Fruit fly (Drosophila melanogaster) whole organism, embryonic: Measurements from ENCODE around the gene PolD2.

Source experiments
- Atf-2 ChIP-seq: fragments of 200-800 bp; sonication (Bioruptor generic); optimal IDR thresholded peaks from 2 replicates; lab custom pipeline; 2016; ENCODE audit warnings: missing biosample characterization, missing genetic modification characterization
- CG11085 ChIP-seq: fragments of 200-800 bp; sonication (Bioruptor generic); IDR thresholded peaks from 2 replicates; pipeline ENCODE4 v1.3.6; 2022; ENCODE audit warnings: missing biosample characterization, missing genetic modification characterization
- CG11504 ChIP-seq: fragments of 200-800 bp; sonication (Bioruptor generic); optimal IDR thresholded peaks from 3 replicates; lab custom pipeline; 2019; ENCODE audit warnings: missing biosample characterization, mild to moderate bottlenecking, missing genetic modification characterization, moderate library complexity
- CG11723 ChIP-seq: fragments of 200-800 bp; sonication (Bioruptor generic); optimal IDR thresholded peaks from 2 replicates; lab custom pipeline; 2017; ENCODE audit warnings: missing biosample characterization, mild to moderate bottlenecking, missing genetic modification characterization
- CG13424 ChIP-seq: fragments of 200-800 bp; sonication (Bioruptor generic); optimal IDR thresholded peaks from 2 replicates; lab custom pipeline; 2019; ENCODE audit warnings: missing biosample characterization, mild to moderate bottlenecking, missing genetic modification characterization, moderate library complexity
- CG15073 ChIP-seq: fragments of 200-800 bp; sonication (Bioruptor generic); optimal IDR thresholded peaks from 2 replicates; lab custom pipeline; 2016; ENCODE audit warnings: missing biosample characterization, missing genetic modification characterization
- CG17328 ChIP-seq: fragments of 200-800 bp; sonication (Bioruptor generic); IDR thresholded peaks from 2 replicates; pipeline ENCODE4 v1.3.6; 2022; ENCODE audit warnings: missing biosample characterization, missing genetic modification characterization
- CG1832 ChIP-seq: fragments of 200-800 bp; sonication (Bioruptor generic); optimal IDR thresholded peaks from 2 replicates; lab custom pipeline; 2017; ENCODE audit warnings: missing biosample characterization, mild to moderate bottlenecking, missing genetic modification characterization, inconsistent platforms
- CG18476 ChIP-seq: fragments of 200-800 bp; sonication (Bioruptor generic); optimal IDR thresholded peaks from 2 replicates; lab custom pipeline; 2016; ENCODE audit warnings: missing biosample characterization, mild to moderate bottlenecking, missing genetic modification characterization
- CG2116 ChIP-seq: fragments of 200-800 bp; sonication (Bioruptor generic); optimal IDR thresholded peaks from 3 replicates; lab custom pipeline; 2018; ENCODE audit warnings: missing biosample characterization, mild to moderate bottlenecking, missing genetic modification characterization
- CG2199 ChIP-seq: fragments of 200-800 bp; sonication (Bioruptor generic); IDR thresholded peaks from 3 replicates; pipeline ENCODE4 v1.3.6; 2022; ENCODE audit warnings: missing biosample characterization, missing genetic modification characterization
- CG31441 ChIP-seq: fragments of 200-800 bp; sonication (Bioruptor generic); IDR thresholded peaks from 2 replicates; pipeline ENCODE4 v1.3.6; 2022; ENCODE audit warnings: missing biosample characterization, missing genetic modification characterization
- CG43689 ChIP-seq: fragments of 200-800 bp; sonication (Bioruptor generic); IDR thresholded peaks from 2 replicates; pipeline ENCODE4 v1.3.6; 2022; ENCODE audit warnings: missing biosample characterization, missing genetic modification characterization
- CG4424 ChIP-seq: fragments of 200-800 bp; sonication (Bioruptor generic); optimal IDR thresholded peaks from 3 replicates; lab custom pipeline; 2016; ENCODE audit warnings: missing biosample characterization, missing genetic modification characterization
- CG5245 ChIP-seq: fragments of 200-800 bp; sonication (Bioruptor generic); optimal IDR thresholded peaks from 3 replicates; lab custom pipeline; 2016; ENCODE audit warnings: missing biosample characterization, missing genetic modification characterization
- CG6272 ChIP-seq: fragments of 200-800 bp; sonication (Bioruptor generic); IDR thresholded peaks from 2 replicates; pipeline ENCODE4 v1.3.6; 2022; ENCODE audit warnings: missing biosample characterization, missing genetic modification characterization
- CG7963 ChIP-seq: fragments of 200-800 bp; sonication (Bioruptor generic); IDR thresholded peaks from 3 replicates; pipeline ENCODE4 v1.3.6; 2022; ENCODE audit warnings: missing biosample characterization, missing genetic modification characterization; ENCODE audit not compliant: partially characterized antibody
- CG8924 ChIP-seq: fragments of 200-800 bp; optimal IDR thresholded peaks from 3 replicates; lab custom pipeline; 2019; ENCODE audit warnings: missing biosample characterization, mild to moderate bottlenecking, missing genetic modification characterization, moderate library complexity
- Hsf ChIP-seq: fragments of 200-800 bp; sonication (Bioruptor generic); optimal IDR thresholded peaks from 3 replicates; lab custom pipeline; 2016; ENCODE audit warnings: missing biosample characterization, missing genetic modification characterization
- Nf-YB ChIP-seq: fragments of 200-800 bp; sonication (Bioruptor generic); optimal IDR thresholded peaks from 3 replicates; lab custom pipeline; 2019; ENCODE audit warnings: missing biosample characterization, mild to moderate bottlenecking, missing genetic modification characterization, moderate library complexity
- NfI ChIP-seq: fragments of 200-800 bp; sonication (Bioruptor generic); optimal IDR thresholded peaks from 3 replicates; lab custom pipeline; 2018; ENCODE audit warnings: missing biosample characterization, mild to moderate bottlenecking, missing genetic modification characterization, moderate library complexity
- Sox100B ChIP-seq: fragments of 200-800 bp; sonication (Bioruptor generic); optimal IDR thresholded peaks from 3 replicates; lab custom pipeline; 2018; ENCODE audit warnings: missing biosample characterization, mild to moderate bottlenecking, missing genetic modification characterization
- Taf1 ChIP-seq: fragments of 200-800 bp; sonication (Bioruptor generic); IDR thresholded peaks from 2 replicates; pipeline ENCODE4 v1.3.6; 2022; ENCODE audit warnings: missing biosample characterization, missing genetic modification characterization
- Tbp ChIP-seq: fragments of >200 bp; optimal IDR thresholded peaks from 2 replicates; lab custom pipeline; 2018; ENCODE audit warnings: missing biosample characterization, missing genetic modification characterization
- Xrp1 ChIP-seq: fragments of 200-800 bp; sonication (Bioruptor generic); IDR thresholded peaks from 2 replicates; pipeline ENCODE4 v1.3.6; 2022; ENCODE audit warnings: missing biosample characterization, missing genetic modification characterization
- ab ChIP-seq: fragments of 200-800 bp; sonication (Bioruptor generic); optimal IDR thresholded peaks from 2 replicates; lab custom pipeline; 2016; ENCODE audit warnings: missing biosample characterization, missing genetic modification characterization
- al ChIP-seq: fragments of 200-800 bp; sonication (Bioruptor generic); IDR thresholded peaks from 2 replicates; pipeline ENCODE4 v1.3.6; 2022; ENCODE audit warnings: missing biosample characterization, missing genetic modification characterization
- ara ChIP-seq: fragments of 200-800 bp; sonication (Bioruptor generic); IDR thresholded peaks from 2 replicates; pipeline ENCODE4 v1.3.6; 2022; ENCODE audit warnings: missing biosample characterization, missing genetic modification characterization
- ase ChIP-seq: fragments of 200-800 bp; sonication (Bioruptor generic); IDR thresholded peaks from 3 replicates; pipeline ENCODE4 v1.3.6; 2022; ENCODE audit warnings: missing biosample characterization, missing genetic modification characterization
- caup ChIP-seq: fragments of 200-800 bp; sonication (Bioruptor generic); optimal IDR thresholded peaks from 3 replicates; lab custom pipeline; 2017; ENCODE audit warnings: missing biosample characterization, mild to moderate bottlenecking, missing genetic modification characterization, moderate library complexity; ENCODE audit not compliant: severe bottlenecking
- ci ChIP-seq: fragments of 200-800 bp; sonication (Bioruptor generic); IDR thresholded peaks from 3 replicates; pipeline ENCODE4 v1.3.6; 2022; ENCODE audit warnings: missing biosample characterization, missing genetic modification characterization
- crp ChIP-seq, 2 experiments: fragments of 200-800 bp; sonication (Bioruptor generic); optimal IDR thresholded peaks; 2 replicates in 1 of 2; 3 replicates in 1 of 2; lab custom pipeline; 2017; ENCODE audit warnings: missing biosample characterization in 2 of 2, missing genetic modification characterization in 2 of 2, mild to moderate bottlenecking in 1 of 2, moderate library complexity in 1 of 2
- eyg ChIP-seq: fragments of 200-800 bp; sonication (Bioruptor generic); optimal IDR thresholded peaks from 3 replicates; lab custom pipeline; 2016; ENCODE audit warnings: missing biosample characterization, missing genetic modification characterization
- gro ChIP-seq: fragments of 200-800 bp; sonication (Bioruptor generic); optimal IDR thresholded peaks from 2 replicates; lab custom pipeline; 2016; ENCODE audit warnings: missing biosample characterization, missing genetic modification characterization
- gsb ChIP-seq: fragments of 200-800 bp; sonication (Bioruptor generic); IDR thresholded peaks from 2 replicates; pipeline ENCODE4 v1.3.6; 2022; ENCODE audit warnings: missing biosample characterization, missing genetic modification characterization
- klu ChIP-seq: fragments of 200-800 bp; sonication (Bioruptor generic); IDR thresholded peaks from 2 replicates; pipeline ENCODE4 v1.3.6; 2022; ENCODE audit warnings: missing biosample characterization, missing genetic modification characterization
- lmd ChIP-seq: fragments of 200-800 bp; sonication (Bioruptor generic); IDR thresholded peaks from 2 replicates; pipeline ENCODE4 v1.3.6; 2022; ENCODE audit warnings: missing biosample characterization, missing genetic modification characterization
- lov ChIP-seq, 2 experiments: fragments of 200-800 bp in 1 of 2; fragments of >200 bp in 1 of 2; sonication (Bioruptor generic) in 1 of 2; IDR thresholded peaks in 1 of 2; optimal IDR thresholded peaks in 1 of 2; 2 replicates in 1 of 2; 3 replicates in 1 of 2; pipeline versions ENCODE4 v1.3.6 to Lab custom; 2017 to 2022; ENCODE audit warnings: missing biosample characterization in 1 of 2, missing genetic modification characterization in 1 of 2
- mirr ChIP-seq: fragments of 200-800 bp; sonication (Bioruptor generic); optimal IDR thresholded peaks from 3 replicates; lab custom pipeline; 2018; ENCODE audit warnings: missing biosample characterization, mild to moderate bottlenecking, missing genetic modification characterization
- nerfin-2 ChIP-seq: fragments of 200-800 bp; sonication (Bioruptor generic); IDR thresholded peaks from 2 replicates; pipeline ENCODE4 v1.3.6; 2022; ENCODE audit warnings: missing biosample characterization, missing genetic modification characterization; ENCODE audit not compliant: partially characterized antibody
- pan ChIP-seq, 4 experiments: fragments of >200 bp in 3 of 4; fragments of 200-800 bp in 1 of 4; sonication (Bioruptor generic) in 1 of 4; optimal IDR thresholded peaks in 3 of 4; IDR thresholded peaks in 1 of 4; 2 replicates each; pipeline versions ENCODE4 v1.3.6 to Lab custom; 2017 to 2022; ENCODE audit warnings: missing biosample characterization in 2 of 4, missing genetic modification characterization in 2 of 4, mixed read lengths in 1 of 4
- pum ChIP-seq: fragments of 200-800 bp; sonication (Bioruptor generic); optimal IDR thresholded peaks from 2 replicates; lab custom pipeline; 2016; ENCODE audit warnings: missing biosample characterization, missing genetic modification characterization
- run ChIP-seq: fragments of 200-800 bp; sonication (Bioruptor generic); optimal IDR thresholded peaks from 3 replicates; lab custom pipeline; 2018; ENCODE audit warnings: missing biosample characterization, mild to moderate bottlenecking, missing genetic modification characterization
- sim ChIP-seq: fragments of 200-800 bp; sonication (Bioruptor generic); IDR thresholded peaks from 2 replicates; pipeline ENCODE4 v1.3.6; 2022; ENCODE audit warnings: missing biosample characterization, missing genetic modification characterization
- sima ChIP-seq: fragments of 200-800 bp; sonication (Bioruptor generic); optimal IDR thresholded peaks from 2 replicates; lab custom pipeline; 2016; ENCODE audit warnings: missing biosample characterization, missing genetic modification characterization
- ssp ChIP-seq: fragments of 200-800 bp; sonication (Bioruptor generic); IDR thresholded peaks from 2 replicates; pipeline ENCODE4 v1.3.6; 2022; ENCODE audit warnings: missing biosample characterization, missing genetic modification characterization
- toy ChIP-seq: fragments of 200-800 bp; sonication (Bioruptor generic); IDR thresholded peaks from 2 replicates; pipeline ENCODE4 v1.3.6; 2022; ENCODE audit warnings: missing biosample characterization, missing genetic modification characterization

Gene PolD2

dm6 chr3L:1740129-1740975 lies 35.1 kb upstream of the PolD2 start (continued):
- TF ChIP-seq lov (optimal IDR thresholded peaks at IDR 0.05; lab: Kevin White, UChicago) (no peak), lov (GFP tag; IDR thresholded peaks at IDR 0.05; lab: Robert Waterston, UW) (0 out of 3 replicates have a peak, but pooled peaks have one; percentile 23), CG43689 (peak; percentile 82), CG18476 (GFP tag; lab: Kevin White, UChicago) (no peak), Nf-YB (GFP tag; lab: Kevin White, UChicago) (no peak), CG5245 (GFP tag; lab: Kevin White, UChicago) (no peak), CG11504 (tag; lab: Kevin White, UChicago) (no peak), NfI (peak; percentile 68), CG8924 (tag; lab: Kevin White, UChicago) (peak; percentile 61), Hsf (GFP tag; lab: Kevin White, UChicago) (peak; percentile 72), sim (GFP tag; lab: Robert Waterston, UW) (no peak), run (tag; lab: Kevin White, UChicago) (peak; percentile 11), CG31441 (GFP tag; lab: Robert Waterston, UW) (peak; percentile 59), CG7963 (GFP tag; lab: Robert Waterston, UW) (no peak), CG15073 (GFP tag; lab: Kevin White, UChicago) (no peak), sima (GFP tag; lab: Kevin White, UChicago) (no peak)
- TF ChIP-seq, all 482 proteins: peak for 249

dm6 chr3L:1741107-1741506 lies 34.3 kb upstream of the PolD2 start:
- TF ChIP-seq gsb, result no peak
- TF ChIP-seq Sox100B (GFP tag; lab: Kevin White, UChicago), result peak; percentile 36
- TF ChIP-seq CG4424 (GFP tag; lab: Kevin White, UChicago), result no peak
- no peak for TF ChIP-seq Atf-2 (GFP tag; lab: Kevin White, UChicago)
- no peak for TF ChIP-seq Tbp
- TF ChIP-seq CG17328 (GFP tag; lab: Robert Waterston, UW), result no peak
- no peak for TF ChIP-seq CG11723 (GFP tag; lab: Kevin White, UChicago)
- TF ChIP-seq ssp (GFP tag; lab: Robert Waterston, UW), result no peak
- 0 out of 2 replicates have a peak, but pooled peaks have one; percentile 10 for TF ChIP-seq Xrp1
- no peak for TF ChIP-seq CG2199 (GFP tag; lab: Robert Waterston, UW)
- TF ChIP-seq nerfin-2, result no peak
- no peak for TF ChIP-seq CG11085
- no peak for TF ChIP-seq CG6272 (GFP tag; lab: Robert Waterston, UW)
- peak; percentile 18; the same call in 1 of the 2 replicates for TF ChIP-seq lmd
- TF ChIP-seq pum (GFP tag; lab: Kevin White, UChicago), result no peak
- TF ChIP-seq CG11504 (tag; lab: Kevin White, UChicago), result peak; percentile 56
- no peak for TF ChIP-seq Taf1 (GFP tag; lab: Robert Waterston, UW)
- no peak for TF ChIP-seq toy
- TF ChIP-seq CG1832 (GFP tag; lab: Kevin White, UChicago), result no peak
- TF ChIP-seq al, result no peak
- no peak for TF ChIP-seq mirr (GFP tag; lab: Kevin White, UChicago)
- TF ChIP-seq crp (GFP tag; optimal IDR thresholded peaks at IDR 0.05; lab: Kevin White, UChicago), result no peak
- no peak for TF ChIP-seq gro (GFP tag; lab: Kevin White, UChicago)
- TF ChIP-seq ab (GFP tag; lab: Kevin White, UChicago), result no peak
- TF ChIP-seq pan (optimal IDR thresholded peaks at IDR 0.05; lab: Kevin White, UChicago), result no peak
- TF ChIP-seq pan (GFP tag; optimal IDR thresholded peaks at IDR 0.05 in 1 of 2, IDR thresholded peaks at IDR 0.05 in 1 of 2), result peak in 1 of 2 experiments; percentile 45
- no peak for TF ChIP-seq eyg (GFP tag; lab: Kevin White, UChicago)
- TF ChIP-seq caup (GFP tag; lab: Kevin White, UChicago), result no peak
- TF ChIP-seq ara, result no peak
- TF ChIP-seq CG13424 (tag; lab: Kevin White, UChicago), result no peak
- 0 out of 3 replicates have a peak, but pooled peaks have one; percentile 30 for TF ChIP-seq ase
- TF ChIP-seq ci (GFP tag; lab: Robert Waterston, UW), result no peak
- no peak for TF ChIP-seq sima (GFP tag; lab: Kevin White, UChicago)
- no peak for TF ChIP-seq klu
- TF ChIP-seq CG2116, result no peak
